Worm (Caenorhabditis elegans) whole organism, young adult: ENCODE measurements around the gene Y116A8C.27.

Experiments used
- D2030.7 ChIP-seq: fragments of 200-800 bp; sonication (Bioruptor generic); IDR thresholded peaks from 2 replicates; pipeline ENCODE4 v1.3.6; 2022; ENCODE audit warnings: missing genetic modification reagents, missing genetic modification characterization, missing compliant biosample characterization
- F23B12.7 ChIP-seq: sonication (generic microtip); optimal IDR thresholded peaks from 2 replicates; lab custom pipeline; 2017; ENCODE audit warnings: missing genetic modification characterization, mild to moderate bottlenecking, missing compliant biosample characterization, antibody characterized with exemption, moderate library complexity; ENCODE audit not compliant: insufficient read depth
- F33H1.4 ChIP-seq: fragments of 200-800 bp; sonication (Bioruptor generic); IDR thresholded peaks from 2 replicates; pipeline ENCODE4 v1.3.6; 2022; ENCODE audit warnings: missing genetic modification reagents, missing genetic modification characterization, missing compliant biosample characterization
- K12H6.12 ChIP-seq: fragments of 200-800 bp; sonication (Bioruptor generic); optimal IDR thresholded peaks from 2 replicates; lab custom pipeline; 2018; ENCODE audit warnings: mild to moderate bottlenecking, missing genetic modification characterization, missing compliant biosample characterization
- T07F8.4 ChIP-seq: sonication (generic microtip); optimal IDR thresholded peaks from 2 replicates; lab custom pipeline; 2016; ENCODE audit warnings: mild to moderate bottlenecking, missing genetic modification characterization, moderate library complexity, missing compliant biosample characterization
- T26A5.8 ChIP-seq: sonication (generic microtip); optimal IDR thresholded peaks from 2 replicates; lab custom pipeline; 2016; ENCODE audit warnings: missing genetic modification characterization, missing compliant biosample characterization
- Y67H2A.10 ChIP-seq: fragments of 200-800 bp; sonication (Bioruptor generic); conservative IDR thresholded peaks from 2 replicates; pipeline ENCODE4 v1.3.6; 2022; ENCODE audit warnings: missing genetic modification reagents, missing genetic modification characterization, missing compliant biosample characterization
- ZK185.1 ChIP-seq: sonication (generic microtip); optimal IDR thresholded peaks from 2 replicates; lab custom pipeline; 2016; ENCODE audit warnings: mild to moderate bottlenecking, missing genetic modification characterization, missing compliant biosample characterization; ENCODE audit not compliant: poor library complexity, severe bottlenecking
- aptf-3 ChIP-seq: fragments of 200-800 bp; sonication (Bioruptor generic); IDR thresholded peaks from 2 replicates; pipeline ENCODE4 v1.3.6; 2022; ENCODE audit warnings: missing genetic modification characterization, missing compliant biosample characterization
- atf-7 ChIP-seq: sonication (generic microtip); optimal IDR thresholded peaks from 2 replicates; lab custom pipeline; 2017; ENCODE audit warnings: mild to moderate bottlenecking, missing genetic modification characterization, missing compliant biosample characterization
- attf-5 ChIP-seq: fragments of 200-800 bp; sonication (Bioruptor generic); optimal IDR thresholded peaks from 2 replicates; lab custom pipeline; 2018; ENCODE audit warnings: mild to moderate bottlenecking, missing genetic modification characterization, missing compliant biosample characterization
- cebp-1 ChIP-seq, 2 experiments: fragments of 200-800 bp in 1 of 2; sonication (Bioruptor generic) in 1 of 2; sonication (generic microtip) in 1 of 2; IDR thresholded peaks in 1 of 2; optimal IDR thresholded peaks in 1 of 2; 2 replicates each; pipeline versions ENCODE4 v1.3.6 to Lab custom; 2017 to 2022; ENCODE audit warnings: missing compliant biosample characterization in 2 of 2, missing genetic modification characterization in 2 of 2, mild to moderate bottlenecking in 1 of 2, missing genetic modification reagents in 1 of 2, moderate library complexity in 1 of 2
- ceh-100 ChIP-seq: fragments of 200-800 bp; sonication (Bioruptor generic); IDR thresholded peaks from 2 replicates; pipeline ENCODE4 v1.3.6; 2022; ENCODE audit warnings: missing genetic modification reagents, missing genetic modification characterization, missing compliant biosample characterization
- egrh-3 ChIP-seq: fragments of 200-800 bp; sonication (Bioruptor generic); IDR thresholded peaks from 2 replicates; pipeline ENCODE4 v1.3.6; 2022; ENCODE audit warnings: missing genetic modification reagents, missing genetic modification characterization, missing compliant biosample characterization
- ekl-4 ChIP-seq: fragments of 200-800 bp; sonication (Bioruptor generic); IDR thresholded peaks from 2 replicates; pipeline ENCODE4 v1.3.6; 2022; ENCODE audit warnings: missing genetic modification reagents, missing genetic modification characterization, missing compliant biosample characterization
- fkh-3 ChIP-seq: sonication (generic microtip); optimal IDR thresholded peaks from 2 replicates; lab custom pipeline; 2016; ENCODE audit warnings: mild to moderate bottlenecking, missing genetic modification characterization, missing compliant biosample characterization
- hmg-1.2 ChIP-seq: fragments of 200-800 bp; sonication (Bioruptor generic); IDR thresholded peaks from 2 replicates; pipeline ENCODE4 v1.3.6; 2022; ENCODE audit warnings: missing genetic modification reagents, missing genetic modification characterization, missing compliant biosample characterization
- lsy-27 ChIP-seq: sonication (generic microtip); optimal IDR thresholded peaks from 2 replicates; lab custom pipeline; 2017; ENCODE audit warnings: missing genetic modification characterization, mild to moderate bottlenecking, missing compliant biosample characterization, antibody characterized with exemption, missing genotype, borderline replicate concordance; ENCODE audit not compliant: insufficient read depth
- madf-10 ChIP-seq: sonication (generic microtip); optimal IDR thresholded peaks from 2 replicates; lab custom pipeline; 2016; ENCODE audit warnings: mild to moderate bottlenecking, missing genetic modification characterization, missing compliant biosample characterization
- madf-3 ChIP-seq: fragments of 200-800 bp; sonication (Bioruptor generic); IDR thresholded peaks from 2 replicates; pipeline ENCODE4 v1.3.6; 2022; ENCODE audit warnings: missing genetic modification reagents, missing genetic modification characterization, missing compliant biosample characterization
- mcd-1 ChIP-seq: fragments of 200-800 bp; sonication (Bioruptor generic); IDR thresholded peaks from 2 replicates; pipeline ENCODE4 v1.3.6; 2022; ENCODE audit warnings: missing genetic modification reagents, missing genetic modification characterization, missing compliant biosample characterization
- nhr-90 ChIP-seq: sonication (generic microtip); optimal IDR thresholded peaks from 2 replicates; lab custom pipeline; 2016; ENCODE audit warnings: missing genotype, mild to moderate bottlenecking, missing genetic modification characterization, missing compliant biosample characterization
- rcor-1 ChIP-seq: fragments of 200-800 bp; sonication (Bioruptor generic); IDR thresholded peaks from 2 replicates; pipeline ENCODE4 v1.3.6; 2022; ENCODE audit warnings: missing genetic modification reagents, missing genetic modification characterization, missing compliant biosample characterization
- rpc-1 ChIP-seq, 2 experiments: fragments of 150-350 bp in 1 of 2; sonication (generic microtip) in 1 of 2; optimal IDR thresholded peaks; 2 replicates each; lab custom pipeline; 2014 to 2018; ENCODE audit warnings: missing biosample characterization in 1 of 2, missing genetic modification characterization in 1 of 2, missing genetic modification reagents in 1 of 2, missing genotype in 1 of 2
- snpc-1.3 ChIP-seq: sonication (generic microtip); optimal IDR thresholded peaks from 2 replicates; lab custom pipeline; 2017; ENCODE audit warnings: missing genetic modification characterization, mild to moderate bottlenecking, missing compliant biosample characterization, antibody characterized with exemption, moderate library complexity, missing genotype, missing genetic modification reagents; ENCODE audit not compliant: insufficient read depth
- snpc-3.4 ChIP-seq: sonication (generic microtip); optimal IDR thresholded peaks from 2 replicates; lab custom pipeline; 2017; ENCODE audit warnings: missing genetic modification characterization, mild to moderate bottlenecking, missing compliant biosample characterization, antibody characterized with exemption, moderate library complexity, missing genotype, missing genetic modification reagents
- snpc-4 ChIP-seq, 5 experiments: fragments of 150-350 bp in 1 of 5; sonication (generic microtip) in 4 of 5; optimal IDR thresholded peaks; 2 replicates each; lab custom pipeline; 2014 to 2018; ENCODE audit warnings: missing genetic modification characterization in 5 of 5, missing biosample characterization in 3 of 5, antibody characterized with exemption in 2 of 5, mild to moderate bottlenecking in 2 of 5, missing compliant biosample characterization in 2 of 5, missing genotype in 2 of 5, moderate library complexity in 2 of 5, missing genetic modification reagents in 1 of 5
- tbx-9 ChIP-seq: sonication (generic microtip); optimal IDR thresholded peaks from 2 replicates; lab custom pipeline; 2016; ENCODE audit warnings: borderline replicate concordance, missing genetic modification characterization, inconsistent platforms, missing compliant biosample characterization
- zfh-2 ChIP-seq: fragments of 200-800 bp; sonication (Bioruptor generic); conservative IDR thresholded peaks from 2 replicates; pipeline ENCODE4 v1.3.6; 2022; ENCODE audit warnings: missing genetic modification reagents, missing genetic modification characterization, missing compliant biosample characterization
- ztf-18 ChIP-seq: sonication (generic microtip); optimal IDR thresholded peaks from 2 replicates; lab custom pipeline; 2016; ENCODE audit warnings: missing genotype, mild to moderate bottlenecking, missing genetic modification characterization, missing compliant biosample characterization
- ztf-28 ChIP-seq: fragments of 200-800 bp; sonication (Bioruptor generic); IDR thresholded peaks from 2 replicates; pipeline ENCODE4 v1.3.6; 2022; ENCODE audit warnings: missing genetic modification reagents, missing genetic modification characterization, missing compliant biosample characterization

Y116A8C.27 gene

DNA sequence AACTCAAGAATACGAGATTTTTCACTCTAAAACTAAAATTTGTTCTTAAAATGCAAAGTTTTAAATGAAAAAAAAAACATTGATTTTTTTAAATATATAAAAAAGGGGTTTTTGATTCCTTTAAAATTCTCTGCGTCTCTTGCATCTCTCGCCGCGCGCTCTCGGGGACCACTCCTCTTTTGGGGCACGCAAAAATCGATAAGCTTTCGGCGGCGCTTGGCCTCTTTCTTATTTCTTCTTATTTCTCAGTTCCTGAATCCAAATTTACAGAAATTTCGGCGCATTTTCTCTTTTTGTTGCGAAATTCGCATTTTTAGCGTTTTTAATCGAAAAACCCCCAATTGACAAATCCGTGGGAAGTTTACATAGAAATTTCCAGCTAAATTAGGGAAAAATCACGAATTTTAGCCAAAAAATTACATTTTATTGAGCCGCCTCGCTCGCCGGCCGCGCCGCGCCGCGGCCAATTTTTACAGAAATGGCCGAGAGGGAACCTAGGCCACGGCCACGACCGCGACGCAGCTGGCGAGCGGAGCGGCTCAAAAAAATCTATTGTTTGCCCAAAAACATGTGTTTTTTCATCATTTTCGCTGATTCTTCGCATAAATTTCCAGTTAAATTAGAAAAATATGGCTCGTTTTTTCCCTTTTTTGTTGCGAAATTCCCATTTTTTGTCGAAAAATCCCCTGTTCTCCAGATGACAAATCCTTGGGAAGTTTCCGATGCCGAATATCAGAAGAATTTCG is 23.1 kb upstream of the Y116A8C.27 start, which contains the start of gene itsn-1 (continued):
- TF ChIP-seq zfh-2: peak; percentile 70; the same call in 1 of the 2 replicates
- TF ChIP-seq nhr-90 (tag; lab: Kevin White, UChicago): no peak
- TF ChIP-seq lsy-27 (tag; lab: Kevin White, UChicago): no peak
- no peak for TF ChIP-seq rcor-1 (GFP tag; lab: Robert Waterston, UW)
- no peak for TF ChIP-seq madf-10 (tag; lab: Kevin White, UChicago)
- 0 out of 2 replicates have a peak, but pooled peaks have one; percentile 16 for TF ChIP-seq F33H1.4 (GFP tag; lab: Robert Waterston, UW)
- no peak for TF ChIP-seq ceh-100 (GFP tag; lab: Robert Waterston, UW)

DNA sequence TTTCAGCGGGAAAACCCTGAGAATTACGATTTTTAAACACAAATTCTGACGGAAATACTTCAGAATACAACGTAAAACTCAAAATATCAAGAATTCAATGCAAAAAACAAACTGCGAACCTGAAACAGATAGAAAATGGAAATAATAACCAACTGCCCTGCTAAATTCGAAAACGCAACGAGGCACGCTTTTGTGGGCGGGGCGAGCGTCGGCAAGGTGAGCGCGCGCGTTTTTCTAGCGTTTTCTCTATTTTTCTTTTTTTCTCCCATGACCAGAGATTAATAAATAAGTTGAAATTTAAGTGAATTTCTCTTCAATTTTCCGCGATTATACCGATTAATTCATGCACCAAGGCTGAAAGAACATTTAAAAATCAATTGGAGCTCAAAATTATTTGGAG is 22.5 kb upstream of the Y116A8C.27 start, which contains the start of gene uaf-2:
Gene uaf-2, minus strand, starts transcription at position 183 of the 400 bp plus-strand sequence.
- no peak for TF ChIP-seq Y67H2A.10
- peak; percentile 38 for TF ChIP-seq F23B12.7 (tag; lab: Kevin White, UChicago)
- TF ChIP-seq attf-5 (GFP tag; lab: Kevin White, UChicago): peak; percentile 56
- TF ChIP-seq hmg-1.2 (GFP tag; lab: Robert Waterston, UW): 0 out of 2 replicates have a peak, but pooled peaks have one; percentile 21
- peak; percentile 88 for TF ChIP-seq madf-3 (GFP tag; lab: Robert Waterston, UW)
- TF ChIP-seq snpc-4 (GFP tag; optimal IDR thresholded peaks at IDR 0.05; lab: Kevin White, UChicago): no peak
- TF ChIP-seq snpc-4 (tag; optimal IDR thresholded peaks at IDR 0.05; lab: Kevin White, UChicago): peak in 3 of 4 experiments; percentile 14 to 45 (median 24)
- TF ChIP-seq snpc-3.4 (tag; lab: Kevin White, UChicago): peak; percentile 1
- peak; percentile 63 for TF ChIP-seq ceh-100 (GFP tag; lab: Robert Waterston, UW)
- TF ChIP-seq ztf-28: no peak
- TF ChIP-seq ztf-18 (tag; lab: Kevin White, UChicago): no peak
- 0 out of 2 replicates have a peak, but pooled peaks have one; percentile 7 for TF ChIP-seq mcd-1
- no peak for TF ChIP-seq cebp-1 (GFP tag; IDR thresholded peaks at IDR 0.05; lab: Robert Waterston, UW)
- TF ChIP-seq cebp-1 (tag; optimal IDR thresholded peaks at IDR 0.05; lab: Kevin White, UChicago): no peak
- TF ChIP-seq rcor-1 (GFP tag; lab: Robert Waterston, UW): no peak
- TF ChIP-seq ekl-4: no peak
- TF ChIP-seq D2030.7: 0 out of 2 replicates have a peak, but pooled peaks have one; percentile 10
- TF ChIP-seq snpc-1.3 (tag; lab: Kevin White, UChicago): peak; percentile 4

DNA sequence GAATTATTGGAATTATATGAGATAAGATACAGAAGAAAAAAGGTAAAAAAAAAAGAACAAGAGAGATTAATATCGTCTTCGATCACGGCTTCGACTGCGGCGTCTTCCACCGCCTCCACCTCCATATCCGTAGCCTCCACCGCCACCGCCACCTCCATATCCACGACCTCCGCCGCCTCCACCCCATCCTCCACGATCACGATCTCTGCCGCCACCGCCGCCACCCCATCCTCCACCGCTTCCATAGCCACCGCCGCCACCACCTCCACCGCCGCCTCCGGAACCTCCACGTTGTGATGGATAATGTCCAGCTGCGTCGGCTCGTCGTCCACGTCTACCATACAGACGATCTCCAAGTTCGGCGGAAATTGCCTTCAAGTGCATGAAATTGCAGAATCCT is 20.8 kb upstream of the Y116A8C.27 start:
- no peak for TF ChIP-seq K12H6.12 (tag; lab: Kevin White, UChicago)
- TF ChIP-seq T07F8.4 (tag; lab: Kevin White, UChicago): no peak
- no peak for TF ChIP-seq T26A5.8 (tag; lab: Kevin White, UChicago)
- no peak for TF ChIP-seq ZK185.1 (tag; lab: Kevin White, UChicago)
- TF ChIP-seq atf-7 (tag; lab: Kevin White, UChicago): no peak
- no peak for TF ChIP-seq F23B12.7 (tag; lab: Kevin White, UChicago)
- no peak for TF ChIP-seq fkh-3 (tag; lab: Kevin White, UChicago)
- TF ChIP-seq zfh-2: peak; percentile 68; the same call in 1 of the 2 replicates
- peak; percentile 94 for TF ChIP-seq egrh-3
- TF ChIP-seq tbx-9 (tag; lab: Kevin White, UChicago): no peak
- no peak for TF ChIP-seq rpc-1 (optimal IDR thresholded peaks at IDR 0.05; lab: Kevin White, UChicago)
- no peak for TF ChIP-seq rpc-1 (tag; optimal IDR thresholded peaks at IDR 0.05; lab: Kevin White, UChicago)
- 0 out of 2 replicates have a peak, but pooled peaks have one; percentile 20 for TF ChIP-seq aptf-3 (GFP tag; lab: Robert Waterston, UW)
